Fruit fly (Drosophila melanogaster): ENCODE results near the gene CG33229.

DNA sequence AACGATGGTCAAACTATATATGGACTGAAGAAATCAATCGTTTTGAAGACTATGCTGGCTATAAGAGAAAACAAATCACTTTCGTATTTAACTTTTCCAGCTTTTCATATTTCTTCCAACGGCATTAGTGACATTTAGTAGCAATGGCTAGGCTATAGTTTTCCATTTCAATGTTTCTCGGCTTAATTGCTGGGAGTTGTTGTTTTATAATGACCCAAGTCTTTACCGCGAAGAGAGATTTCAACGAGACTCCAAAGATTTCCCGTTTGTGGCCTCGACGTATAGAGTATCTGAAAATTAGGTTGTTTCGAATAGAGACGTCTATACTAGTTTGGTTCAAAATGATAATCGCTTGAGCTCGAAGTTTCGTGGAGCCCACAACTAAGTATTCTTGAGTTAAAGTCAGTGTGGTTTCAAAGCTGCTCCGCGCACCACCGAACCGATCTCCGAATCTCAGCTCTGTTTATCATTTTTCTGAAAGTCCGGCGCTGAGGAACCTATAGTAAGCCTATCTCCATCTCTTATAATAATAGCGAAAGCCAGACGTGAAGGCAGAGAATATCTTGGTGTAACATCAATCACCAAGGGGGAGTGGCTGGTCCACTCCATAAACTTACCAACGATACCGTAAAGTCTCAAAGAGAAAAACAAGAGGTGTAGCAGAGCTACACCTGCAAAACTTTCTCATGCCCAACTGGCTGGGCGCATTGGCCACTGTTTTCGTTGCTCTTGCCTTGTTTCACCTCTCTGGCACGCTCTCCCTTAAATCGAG, 44.0 kb upstream of the CG33229 start, which contains the start of gene CG13875:
- TF ChIP-seq CG5204 (GFP tag; optimal IDR thresholded peaks at IDR 0.05): no peak
- no peak for TF ChIP-seq toe (GFP tag; optimal IDR thresholded peaks at IDR 0.05)

Data from whole organism, adult.